Worm (Caenorhabditis elegans) whole organism, L4 larva: Measurements from ENCODE around the gene C55A6.6.

Experiments
- D1046.2 ChIP-seq: fragments of 200-800 bp; sonication (Bioruptor generic); IDR thresholded peaks from 2 replicates; pipeline ENCODE4 v1.3.6; 2022; ENCODE audit warnings: missing genetic modification characterization, missing compliant biosample characterization
- aly-2 ChIP-seq: sonication (generic microtip); optimal IDR thresholded peaks from 2 replicates; lab custom pipeline; 2018; ENCODE audit warnings: missing biosample characterization, missing genetic modification characterization
- ceh-62 ChIP-seq: sonication (generic microtip); optimal IDR thresholded peaks from 2 replicates; lab custom pipeline; 2017; ENCODE audit warnings: missing biosample characterization, missing genetic modification characterization
- ces-1 ChIP-seq: fragments of 150-350 bp; sonication (generic microtip); optimal IDR thresholded peaks from 4 replicates; lab custom pipeline; 2014; ENCODE audit warnings: missing biosample characterization, missing genetic modification reagents, missing genetic modification characterization
- dpl-1 ChIP-seq: fragments of 150-350 bp; optimal IDR thresholded peaks from 2 replicates; lab custom pipeline; 2014; ENCODE audit warnings: missing biosample characterization, missing genetic modification reagents, missing genetic modification characterization
- hif-1 ChIP-seq, 2 experiments: sonication (generic microtip); optimal IDR thresholded peaks; 2 replicates each; lab custom pipeline; 2016 to 2017; ENCODE audit warnings: missing compliant biosample characterization in 2 of 2, missing genetic modification characterization in 2 of 2, missing genetic modification reagents in 2 of 2, missing genotype in 2 of 2, mild to moderate bottlenecking in 1 of 2
- lin-13 ChIP-seq: fragments of 150-350 bp; optimal IDR thresholded peaks from 2 replicates; lab custom pipeline; 2014; ENCODE audit warnings: missing biosample characterization, missing genetic modification reagents, missing genetic modification characterization
- lsy-2 ChIP-seq, 2 experiments: fragments of 150-350 bp in 1 of 2; sonication (generic microtip) in 1 of 2; optimal IDR thresholded peaks; 2 replicates each; lab custom pipeline; 2014 to 2017; ENCODE audit warnings: missing biosample characterization in 2 of 2, missing genetic modification characterization in 2 of 2
- nhr-25 ChIP-seq: sonication (generic microtip); optimal IDR thresholded peaks from 2 replicates; lab custom pipeline; 2017; ENCODE audit warnings: missing genetic modification characterization, mild to moderate bottlenecking, missing compliant biosample characterization, antibody characterized with exemption, moderate library complexity, borderline replicate concordance; ENCODE audit not compliant: insufficient read depth
- nhr-48 ChIP-seq: sonication (generic microtip); optimal IDR thresholded peaks from 2 replicates; lab custom pipeline; 2016; ENCODE audit warnings: mild to moderate bottlenecking, missing genetic modification characterization, missing compliant biosample characterization
- nhr-76 ChIP-seq: fragments of 150-350 bp; optimal IDR thresholded peaks from 2 replicates; lab custom pipeline; 2014; ENCODE audit warnings: missing biosample characterization, missing genetic modification characterization
- unc-130 ChIP-seq: sonication (generic microtip); optimal IDR thresholded peaks from 2 replicates; lab custom pipeline; 2016; ENCODE audit warnings: missing genetic modification reagents, missing genetic modification characterization, missing compliant biosample characterization

ce11 chrV:11490382-11490781 lies 24.2 kb downstream of the C55A6.6 start, which contains the start of gene dhs-19:
- TF ChIP-seq unc-130 (GFP tag; lab: Kevin White, UChicago): no peak
- TF ChIP-seq hif-1 (tag; optimal IDR thresholded peaks at IDR 0.05; lab: Kevin White, UChicago): no peak
- no peak for TF ChIP-seq aly-2 (tag; lab: Kevin White, UChicago)
- TF ChIP-seq nhr-76 (tag; lab: Kevin White, UChicago): no peak
- no peak for TF ChIP-seq ces-1 (GFP tag; lab: Kevin White, UChicago)
- no peak for TF ChIP-seq lsy-2 (tag; optimal IDR thresholded peaks at IDR 0.05; lab: Kevin White, UChicago)
- no peak for TF ChIP-seq D1046.2 (GFP tag; lab: Robert Waterston, UW)
- no peak for TF ChIP-seq nhr-25 (tag; lab: Kevin White, UChicago)
- no peak for TF ChIP-seq lin-13 (GFP tag; lab: Kevin White, UChicago)
- no peak for TF ChIP-seq ceh-62 (tag; lab: Kevin White, UChicago)
- no peak for TF ChIP-seq dpl-1 (GFP tag; lab: Kevin White, UChicago)
- no peak for TF ChIP-seq nhr-48 (tag; lab: Kevin White, UChicago)
